Worm (Caenorhabditis elegans) whole organism, L4 larva: ENCODE results near the gene hars-1.

Experiments
- F26F4.8 ChIP-seq: fragments of 200-800 bp; sonication (Bioruptor generic); conservative IDR thresholded peaks from 2 replicates; pipeline ENCODE4 v1.3.6; 2022; ENCODE audit warnings: missing genetic modification characterization, missing compliant biosample characterization
- F37D6.2 ChIP-seq: sonication (generic microtip); optimal IDR thresholded peaks from 2 replicates; lab custom pipeline; 2016; ENCODE audit warnings: mild to moderate bottlenecking, missing genetic modification characterization, missing compliant biosample characterization
- F49E8.2 ChIP-seq: sonication (generic microtip); optimal IDR thresholded peaks from 2 replicates; lab custom pipeline; 2016; ENCODE audit warnings: missing compliant biosample characterization, mild to moderate bottlenecking, missing genetic modification characterization, borderline replicate concordance
- T20F7.1 ChIP-seq: fragments of 200-800 bp; sonication (Bioruptor generic); optimal IDR thresholded peaks from 2 replicates; lab custom pipeline; 2018; ENCODE audit warnings: mild to moderate bottlenecking, missing genetic modification characterization, missing compliant biosample characterization
- Y105C5A.15 ChIP-seq: fragments of 200-800 bp; sonication (Bioruptor generic); IDR thresholded peaks from 2 replicates; pipeline ENCODE4 v1.3.6; 2022; ENCODE audit warnings: missing genetic modification characterization, missing compliant biosample characterization
- aha-1 ChIP-seq: fragments of 150-350 bp; peaks from one replicate; lab custom pipeline; 2014; ENCODE audit warnings: missing biosample characterization, missing genetic modification characterization
- attf-4 ChIP-seq: sonication (generic microtip); optimal IDR thresholded peaks from 3 replicates; lab custom pipeline; 2017; ENCODE audit warnings: missing biosample characterization, missing genetic modification characterization
- cey-2 ChIP-seq: sonication (generic microtip); optimal IDR thresholded peaks from 3 replicates; lab custom pipeline; 2017; ENCODE audit warnings: missing genetic modification characterization, mild to moderate bottlenecking, missing compliant biosample characterization, antibody characterized with exemption, borderline replicate concordance; ENCODE audit not compliant: insufficient read depth
- daf-16 ChIP-seq, 3 experiments: sonication (generic microtip); optimal IDR thresholded peaks; 2 replicates each; lab custom pipeline; 2016 to 2017; ENCODE audit warnings: missing genetic modification characterization in 3 of 3, missing genetic modification reagents in 3 of 3, mild to moderate bottlenecking in 2 of 3, missing compliant biosample characterization in 2 of 3, missing biosample characterization in 1 of 3, moderate library complexity in 1 of 3
- daf-19 ChIP-seq: fragments of 200-800 bp; sonication (Bioruptor generic); conservative IDR thresholded peaks from 2 replicates; pipeline ENCODE4 v1.3.6; 2022; ENCODE audit warnings: missing genetic modification characterization, missing compliant biosample characterization
- dmd-6 ChIP-seq: fragments of 200-800 bp; sonication (Bioruptor generic); IDR thresholded peaks from 2 replicates; pipeline ENCODE4 v1.3.6; 2022; ENCODE audit warnings: missing genetic modification reagents, missing genetic modification characterization, missing compliant biosample characterization
- dmd-9 ChIP-seq: fragments of 200-800 bp; sonication (Bioruptor generic); IDR thresholded peaks from 2 replicates; pipeline ENCODE4 v1.3.6; 2022; ENCODE audit warnings: missing genetic modification reagents, missing genetic modification characterization, missing compliant biosample characterization
- egl-43 ChIP-seq: fragments of 200-800 bp; sonication (Bioruptor generic); IDR thresholded peaks from 2 replicates; pipeline ENCODE4 v1.3.6; 2022; ENCODE audit warnings: missing genetic modification reagents, missing genetic modification characterization, missing compliant biosample characterization
- gei-8 ChIP-seq: fragments of 200-800 bp; sonication (Bioruptor generic); optimal IDR thresholded peaks from 2 replicates; lab custom pipeline; 2018; ENCODE audit warnings: mild to moderate bottlenecking, missing genetic modification characterization, missing compliant biosample characterization
- hmg-1.1 ChIP-seq: fragments of 200-800 bp; sonication (Bioruptor generic); IDR thresholded peaks from 2 replicates; pipeline ENCODE4 v1.3.6; 2022; ENCODE audit warnings: missing genetic modification reagents, missing genetic modification characterization, missing compliant biosample characterization
- lim-7 ChIP-seq: fragments of 200-800 bp; sonication (Bioruptor generic); IDR thresholded peaks from 2 replicates; pipeline ENCODE4 v1.3.6; 2022; ENCODE audit warnings: missing genetic modification characterization, missing compliant biosample characterization
- lin-15B ChIP-seq: fragments of 150-350 bp; sonication (generic microtip); optimal IDR thresholded peaks from 3 replicates; lab custom pipeline; 2014; ENCODE audit warnings: missing biosample characterization, missing genetic modification characterization
- lin-29 ChIP-seq: fragments of 200-800 bp; sonication (Bioruptor generic); IDR thresholded peaks from 2 replicates; pipeline ENCODE4 v1.3.6; 2022; ENCODE audit warnings: missing genetic modification reagents, missing genetic modification characterization, missing compliant biosample characterization
- lin-38 ChIP-seq: fragments of 200-800 bp; sonication (Bioruptor generic); IDR thresholded peaks from 2 replicates; pipeline ENCODE4 v1.3.6; 2022; ENCODE audit warnings: missing genetic modification reagents, missing genetic modification characterization, missing compliant biosample characterization
- lir-3 ChIP-seq: sonication (generic microtip); optimal IDR thresholded peaks from 2 replicates; lab custom pipeline; 2016; ENCODE audit warnings: mild to moderate bottlenecking, missing genetic modification characterization, missing compliant biosample characterization
- lsy-2 ChIP-seq, 2 experiments: fragments of 150-350 bp in 1 of 2; sonication (generic microtip) in 1 of 2; optimal IDR thresholded peaks; 2 replicates each; lab custom pipeline; 2014 to 2017; ENCODE audit warnings: missing biosample characterization in 2 of 2, missing genetic modification characterization in 2 of 2
- madf-5 ChIP-seq, 2 experiments: fragments of 200-800 bp; sonication (Bioruptor generic); IDR thresholded peaks; 2 replicates each; pipeline ENCODE4 v1.3.6; 2022; ENCODE audit warnings: missing compliant biosample characterization in 2 of 2, missing genetic modification characterization in 2 of 2
- madf-9 ChIP-seq: fragments of 200-800 bp; sonication (Bioruptor generic); conservative IDR thresholded peaks from 2 replicates; pipeline ENCODE4 v1.3.6; 2022; ENCODE audit warnings: missing genetic modification reagents, missing genetic modification characterization, missing compliant biosample characterization
- mdl-1 ChIP-seq, 2 experiments: fragments of 150-350 bp in 1 of 2; sonication (generic microtip) in 1 of 2; optimal IDR thresholded peaks; 2 replicates each; lab custom pipeline; 2014 to 2017; ENCODE audit warnings: missing biosample characterization in 2 of 2, missing genetic modification characterization in 2 of 2
- mdt-29 ChIP-seq: fragments of 200-800 bp; sonication (Bioruptor generic); IDR thresholded peaks from 2 replicates; pipeline ENCODE4 v1.3.6; 2022; ENCODE audit warnings: missing genetic modification reagents, missing genetic modification characterization, missing compliant biosample characterization
- mep-1 ChIP-seq: fragments of 150-350 bp; sonication (generic microtip); optimal IDR thresholded peaks from 3 replicates; lab custom pipeline; 2014; ENCODE audit warnings: missing biosample characterization, missing genetic modification characterization
- mes-2 ChIP-seq: sonication (generic microtip); optimal IDR thresholded peaks from 2 replicates; lab custom pipeline; 2016; ENCODE audit warnings: missing genotype, mild to moderate bottlenecking, missing genetic modification characterization, missing compliant biosample characterization; ENCODE audit not compliant: poor library complexity, severe bottlenecking
- mxl-3 ChIP-seq: fragments of 200-800 bp; sonication (Bioruptor generic); optimal IDR thresholded peaks from 2 replicates; lab custom pipeline; 2018; ENCODE audit warnings: mild to moderate bottlenecking, missing genetic modification characterization, missing compliant biosample characterization
- nhr-10 ChIP-seq: fragments of 150-350 bp; optimal IDR thresholded peaks from 2 replicates; lab custom pipeline; 2014; ENCODE audit warnings: missing biosample characterization, missing genetic modification characterization
- nhr-11 ChIP-seq: fragments of 150-350 bp; optimal IDR thresholded peaks from 2 replicates; lab custom pipeline; 2014; ENCODE audit warnings: missing biosample characterization, missing genetic modification characterization
- nhr-111 ChIP-seq: fragments of 200-800 bp; sonication (Bioruptor generic); optimal IDR thresholded peaks from 2 replicates; lab custom pipeline; 2018; ENCODE audit warnings: mild to moderate bottlenecking, missing genetic modification characterization, missing compliant biosample characterization
- nhr-25 ChIP-seq: sonication (generic microtip); optimal IDR thresholded peaks from 2 replicates; lab custom pipeline; 2017; ENCODE audit warnings: missing genetic modification characterization, mild to moderate bottlenecking, missing compliant biosample characterization, antibody characterized with exemption, moderate library complexity, borderline replicate concordance; ENCODE audit not compliant: insufficient read depth
- nhr-48 ChIP-seq: sonication (generic microtip); optimal IDR thresholded peaks from 2 replicates; lab custom pipeline; 2016; ENCODE audit warnings: mild to moderate bottlenecking, missing genetic modification characterization, missing compliant biosample characterization
- nhr-6 ChIP-seq: fragments of 150-350 bp; optimal IDR thresholded peaks from 2 replicates; lab custom pipeline; 2014; ENCODE audit warnings: missing biosample characterization, missing genetic modification characterization
- nhr-77 ChIP-seq: fragments of 150-350 bp; optimal IDR thresholded peaks from 2 replicates; lab custom pipeline; 2014; ENCODE audit warnings: missing biosample characterization, missing genetic modification characterization
- pha-4 ChIP-seq, 2 experiments: fragments of 150-350 bp in 1 of 2; fragments of 200-800 bp in 1 of 2; sonication (Bioruptor generic) in 1 of 2; IDR thresholded peaks in 1 of 2; optimal IDR thresholded peaks in 1 of 2; 2 replicates each; pipeline versions ENCODE4 v1.3.6 to Lab custom; 2014 to 2022; ENCODE audit warnings: missing genetic modification characterization in 2 of 2, missing genetic modification reagents in 2 of 2, missing biosample characterization in 1 of 2, missing compliant biosample characterization in 1 of 2
- php-3 ChIP-seq: fragments of 200-800 bp; sonication (Bioruptor generic); IDR thresholded peaks from 2 replicates; pipeline ENCODE4 v1.3.6; 2022; ENCODE audit warnings: missing genetic modification reagents, missing genetic modification characterization, missing compliant biosample characterization
- pqm-1 ChIP-seq: sonication (generic microtip); optimal IDR thresholded peaks from 2 replicates; lab custom pipeline; 2017; ENCODE audit warnings: missing biosample characterization, missing genetic modification characterization
- sdz-12 ChIP-seq: fragments of 200-800 bp; sonication (Bioruptor generic); optimal IDR thresholded peaks from 2 replicates; lab custom pipeline; 2018; ENCODE audit warnings: mild to moderate bottlenecking, missing genetic modification characterization, missing compliant biosample characterization
- set-16 ChIP-seq: fragments of 200-800 bp; sonication (Bioruptor generic); IDR thresholded peaks from 2 replicates; pipeline ENCODE4 v1.3.6; 2022; ENCODE audit warnings: missing genetic modification reagents, missing genetic modification characterization, missing compliant biosample characterization
- snpc-1.2 ChIP-seq: fragments of 200-800 bp; sonication (Bioruptor generic); IDR thresholded peaks from 2 replicates; pipeline ENCODE4 v1.3.6; 2022; ENCODE audit warnings: missing genetic modification reagents, missing genetic modification characterization, missing compliant biosample characterization
- spr-1 ChIP-seq: sonication (generic microtip); optimal IDR thresholded peaks from 2 replicates; lab custom pipeline; 2016; ENCODE audit warnings: mild to moderate bottlenecking, missing genetic modification characterization, missing compliant biosample characterization
- tag-97 ChIP-seq: fragments of 200-800 bp; sonication (Bioruptor generic); IDR thresholded peaks from 2 replicates; pipeline ENCODE4 v1.3.6; 2022; ENCODE audit warnings: missing genetic modification characterization, missing compliant biosample characterization
- unc-39 ChIP-seq: sonication (generic microtip); optimal IDR thresholded peaks from 2 replicates; lab custom pipeline; 2017; ENCODE audit warnings: missing biosample characterization, missing genetic modification characterization
- unc-62 ChIP-seq, 3 experiments: fragments of 150-350 bp in 1 of 3; sonication (generic microtip); optimal IDR thresholded peaks in 2 of 3; peaks in 1 of 3; 1 replicate in 1 of 3; 2 replicates in 2 of 3; lab custom pipeline; 2014 to 2017; ENCODE audit warnings: missing biosample characterization in 3 of 3, missing genetic modification characterization in 3 of 3, missing genetic modification reagents in 3 of 3, missing genotype in 1 of 3
- zag-1 ChIP-seq: fragments of 150-350 bp; optimal IDR thresholded peaks from 2 replicates; lab custom pipeline; 2014; ENCODE audit warnings: missing biosample characterization, missing genetic modification characterization
- zip-11 ChIP-seq: fragments of 200-800 bp; sonication (Bioruptor generic); IDR thresholded peaks from 2 replicates; pipeline ENCODE4 v1.3.6; 2022; ENCODE audit warnings: missing genetic modification characterization, missing compliant biosample characterization

The hars-1 gene

ce11 chrIV:10821672-10822304 is 37.0 kb upstream of the hars-1 start:
- peak; percentile 69 for TF ChIP-seq nhr-77 (tag; lab: Kevin White, UChicago)
- TF ChIP-seq lin-38 (GFP tag; lab: Robert Waterston, UW), result no peak; the same call in none of the 2 replicates
- peak; percentile 61 for TF ChIP-seq spr-1 (tag; lab: Kevin White, UChicago)
- TF ChIP-seq attf-4, result no peak
- no peak for TF ChIP-seq lir-3
- peak; percentile 61 for TF ChIP-seq set-16 (GFP tag; lab: Robert Waterston, UW)
- TF ChIP-seq gei-8 (GFP tag; lab: Kevin White, UChicago), result peak; percentile 3
- peak; percentile 63 to 89 for TF ChIP-seq mdl-1 (tag; optimal IDR thresholded peaks at IDR 0.05; lab: Kevin White, UChicago)
- no peak for TF ChIP-seq Y105C5A.15 (GFP tag; lab: Robert Waterston, UW)
- TF ChIP-seq T20F7.1 (GFP tag; lab: Kevin White, UChicago), result peak; percentile 67
- no peak for TF ChIP-seq sdz-12
- peak; percentile 68; the same call in 1 of the 2 replicates for TF ChIP-seq daf-19 (GFP tag; lab: Robert Waterston, UW)
- peak; percentile 39 to 65 for TF ChIP-seq daf-16 (GFP tag; optimal IDR thresholded peaks at IDR 0.05; lab: Kevin White, UChicago)
- TF ChIP-seq daf-16 (tag; optimal IDR thresholded peaks at IDR 0.05; lab: Kevin White, UChicago), result peak; percentile 80
- no peak for TF ChIP-seq unc-39 (tag; lab: Kevin White, UChicago)
- TF ChIP-seq lsy-2 (tag; optimal IDR thresholded peaks at IDR 0.05; lab: Kevin White, UChicago), result peak; percentile 76 to 80
- TF ChIP-seq mep-1 (tag; lab: Kevin White, UChicago), result peak; percentile 96
- TF ChIP-seq cey-2 (tag; lab: Kevin White, UChicago), result no peak
- no peak for TF ChIP-seq dmd-9 (GFP tag; lab: Robert Waterston, UW)
- peak; percentile 92 for TF ChIP-seq nhr-25 (tag; lab: Kevin White, UChicago)
- TF ChIP-seq nhr-6, result peak; percentile 59
- 0 out of 2 replicates have a peak, but pooled peaks have one; percentile 50 for TF ChIP-seq snpc-1.2 (GFP tag; lab: Robert Waterston, UW)
- no peak for TF ChIP-seq zag-1 (tag; lab: Kevin White, UChicago)
- TF ChIP-seq F26F4.8 (GFP tag; lab: Robert Waterston, UW), result no peak
- TF ChIP-seq lin-29 (GFP tag; lab: Robert Waterston, UW), result no peak
- TF ChIP-seq tag-97 (GFP tag; lab: Robert Waterston, UW), result no peak
- no peak for TF ChIP-seq lim-7 (GFP tag; lab: Robert Waterston, UW)
- TF ChIP-seq mes-2 (tag; lab: Kevin White, UChicago), result peak; percentile 81
- TF ChIP-seq madf-5 (GFP tag; IDR thresholded peaks at IDR 0.05; lab: Robert Waterston, UW), result no peak; a peak in 1 of 4 replicates
- peak; percentile 74 for TF ChIP-seq dmd-6 (GFP tag; lab: Robert Waterston, UW)
- TF ChIP-seq F49E8.2 (tag; lab: Kevin White, UChicago), result no peak
- TF ChIP-seq mxl-3 (GFP tag; lab: Kevin White, UChicago), result peak; percentile 66
- peak; percentile 100 for TF ChIP-seq aha-1
- 0 out of 2 replicates have a peak, but pooled peaks have one; percentile 6 for TF ChIP-seq madf-9
- peak; percentile 33 for TF ChIP-seq pqm-1
- TF ChIP-seq lin-15B (tag; lab: Kevin White, UChicago), result no peak
- TF ChIP-seq zip-11 (GFP tag; lab: Robert Waterston, UW), result no peak
- peak; percentile 84 for TF ChIP-seq hmg-1.1
- TF ChIP-seq nhr-11 (tag; lab: Kevin White, UChicago), result peak; percentile 93
- no peak for TF ChIP-seq mdt-29 (GFP tag; lab: Robert Waterston, UW)
- no peak for TF ChIP-seq php-3
- peak; percentile 88 for TF ChIP-seq nhr-10 (tag; lab: Kevin White, UChicago)
- TF ChIP-seq pha-4 (GFP tag; IDR thresholded peaks at IDR 0.05; lab: Robert Waterston, UW), result no peak; the same call in 1 of the 2 replicates
- peak; percentile 88 for TF ChIP-seq pha-4 (tag; optimal IDR thresholded peaks at IDR 0.05; lab: Kevin White, UChicago)
- TF ChIP-seq nhr-111 (GFP tag; lab: Kevin White, UChicago), result no peak
- TF ChIP-seq nhr-48, result peak; percentile 78
- peak; percentile 71 for TF ChIP-seq F37D6.2 (tag; lab: Kevin White, UChicago)
- TF ChIP-seq unc-62 (GFP tag; optimal IDR thresholded peaks at IDR 0.05 in 1 of 2; lab: Kevin White, UChicago), result peak in 1 of 2 experiments; percentile 95
- no peak for TF ChIP-seq unc-62 (tag; optimal IDR thresholded peaks at IDR 0.05; lab: Kevin White, UChicago)
- 0 out of 2 replicates have a peak, but pooled peaks have one; percentile 27 for TF ChIP-seq egl-43 (GFP tag; lab: Robert Waterston, UW)
